Worm (Caenorhabditis elegans): ENCODE measurements around the gene cpx-2.
A peak's percentile ranks its signal among the peaks of the same experiment; 100 is the strongest.
"Not testable (repeated sequence)": the region's sequence is repeated elsewhere in the genome, so short reads cannot be mapped to it uniquely, and the experiment has no call there.

Gene cpx-2

DNA sequence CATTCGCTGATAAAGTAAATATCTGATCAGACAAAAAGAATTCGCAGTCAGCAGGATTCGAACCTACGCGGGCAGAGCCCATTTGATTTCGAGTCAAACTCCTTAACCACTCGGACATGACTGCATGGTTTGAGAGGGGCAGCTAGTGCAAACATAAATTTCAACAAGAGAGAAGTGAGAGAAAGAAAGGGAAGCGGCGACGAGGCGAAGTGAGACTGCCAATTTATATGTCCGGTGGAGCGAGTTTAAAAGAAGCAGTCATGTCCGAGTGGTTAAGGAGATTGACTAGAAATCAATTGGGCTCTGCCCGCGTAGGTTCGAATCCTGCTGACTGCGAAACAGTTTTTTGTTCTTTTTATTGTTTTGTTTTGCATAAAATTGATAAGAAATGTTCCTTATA, 24.7 kb downstream of the cpx-2 start (continued):
- peak; percentile 99 for TF ChIP-seq rpc-1 (optimal IDR thresholded peaks at IDR 0.05)
- peak; percentile 95 for TF ChIP-seq rpc-1 (tag; optimal IDR thresholded peaks at IDR 0.05)
- peak; percentile 75 for TF ChIP-seq egl-44 (GFP tag; IDR thresholded peaks at IDR 0.05)
- peak; percentile 70 for TF ChIP-seq attf-5 (GFP tag; optimal IDR thresholded peaks at IDR 0.05)
- TF ChIP-seq madf-8 (GFP tag; conservative IDR thresholded peaks at IDR 0.05): peak; percentile 23; the same call in 1 of the 2 replicates
- TF ChIP-seq F37B4.10 (GFP tag; IDR thresholded peaks at IDR 0.05): 0 out of 2 replicates have a peak, but pooled peaks have one; percentile 73
- TF ChIP-seq hmg-1.2 (GFP tag; IDR thresholded peaks at IDR 0.05): peak; percentile 96
- peak; percentile 95 for TF ChIP-seq lin-40 (tag; optimal IDR thresholded peaks at IDR 0.05)
- TF ChIP-seq ceh-79 (tag; optimal IDR thresholded peaks at IDR 0.05): peak; percentile 54
- TF ChIP-seq T26A5.8 (tag; optimal IDR thresholded peaks at IDR 0.05): peak; percentile 91
- 0 out of 2 replicates have a peak, but pooled peaks have one; percentile 41 for TF ChIP-seq aptf-2 (GFP tag; conservative IDR thresholded peaks at IDR 0.05)
- TF ChIP-seq aptf-3 (GFP tag; IDR thresholded peaks at IDR 0.05): 0 out of 2 replicates have a peak, but pooled peaks have one; percentile 86
- TF ChIP-seq hmg-20 (GFP tag; IDR thresholded peaks at IDR 0.05): peak; percentile 89
- not testable (repeated sequence) for TF ChIP-seq ama-1 (optimal IDR thresholded peaks at IDR 0.05)
- TF ChIP-seq ama-1 (GFP tag; optimal IDR thresholded peaks at IDR 0.05): peak; percentile 78 to 89
- TF ChIP-seq lin-54 (GFP tag; optimal IDR thresholded peaks at IDR 0.05): peak; percentile 71
- peak; percentile 36 for TF ChIP-seq nhr-179 (tag; optimal IDR thresholded peaks at IDR 0.05)
- peak; percentile 38 for TF ChIP-seq snpc-1.1 (tag; optimal IDR thresholded peaks at IDR 0.05; ENCODE audit: insufficient read depth)
- peak; percentile 66 for TF ChIP-seq tlf-1 (GFP tag; optimal IDR thresholded peaks at IDR 0.05)
- peak; percentile 96 for TF ChIP-seq nfyb-1 (GFP tag; IDR thresholded peaks at IDR 0.05)
- peak; percentile 96 for TF ChIP-seq zim-3 (tag; optimal IDR thresholded peaks at IDR 0.05)
- peak; percentile 82 for TF ChIP-seq hrde-1 (tag; optimal IDR thresholded peaks at IDR 0.05; ENCODE audit: borderline replicate concordance)
- peak; percentile 96 for TF ChIP-seq lin-26 (GFP tag; IDR thresholded peaks at IDR 0.05)
- 0 out of 2 replicates have a peak, but pooled peaks have one; percentile 51 for TF ChIP-seq hlh-26 (GFP tag; conservative IDR thresholded peaks at IDR 0.05)
- peak; percentile 91 for TF ChIP-seq chd-7 (tag; optimal IDR thresholded peaks at IDR 0.05)
- peak; percentile 84 for TF ChIP-seq fkh-3 (tag; optimal IDR thresholded peaks at IDR 0.05)
- TF ChIP-seq unc-130 (GFP tag; optimal IDR thresholded peaks at IDR 0.05): peak; percentile 55
- peak; percentile 72 for TF ChIP-seq egrh-3 (GFP tag; IDR thresholded peaks at IDR 0.05)
- TF ChIP-seq Y53F4B.3 (GFP tag; IDR thresholded peaks at IDR 0.05): peak; percentile 47; the same call in 1 of the 2 replicates
- peak; percentile 68 for TF ChIP-seq F22D6.2 (tag; optimal IDR thresholded peaks at IDR 0.05)
- peak; percentile 94 for TF ChIP-seq pbrm-1 (GFP tag; IDR thresholded peaks at IDR 0.05)
- TF ChIP-seq ztf-26 (tag; optimal IDR thresholded peaks at IDR 0.05): peak; percentile 88
- TF ChIP-seq mxl-1 (tag; optimal IDR thresholded peaks at IDR 0.05): peak; percentile 83
- peak; percentile 94 for TF ChIP-seq ZK185.1 (tag; optimal IDR thresholded peaks at IDR 0.05; ENCODE audit: poor library complexity, severe bottlenecking)
- peak; percentile 89 for TF ChIP-seq ceh-40 (GFP tag; IDR thresholded peaks at IDR 0.05)
- peak; percentile 86 for TF ChIP-seq lsy-27 (tag; optimal IDR thresholded peaks at IDR 0.05; ENCODE audit: borderline replicate concordance, insufficient read depth)
- peak; percentile 53; the same call in 1 of the 2 replicates for TF ChIP-seq attf-3 (GFP tag; conservative IDR thresholded peaks at IDR 0.05)
- peak; percentile 55; the same call in 1 of the 2 replicates for TF ChIP-seq C17E4.6 (GFP tag; IDR thresholded peaks at IDR 0.05)
- peak; percentile 92 for TF ChIP-seq rcor-1 (GFP tag; IDR thresholded peaks at IDR 0.05)
- peak; percentile 80; the same call in 1 of the 2 replicates for TF ChIP-seq sea-2 (GFP tag; IDR thresholded peaks at IDR 0.05)
- TF ChIP-seq attf-6 (GFP tag; IDR thresholded peaks at IDR 0.05): peak; percentile 81
- TF ChIP-seq ztf-6 (GFP tag; IDR thresholded peaks at IDR 0.05): peak; percentile 9; the same call in 1 of the 2 replicates
- TF ChIP-seq somi-1 (GFP tag; optimal IDR thresholded peaks at IDR 0.05): peak; percentile 73
- TF ChIP-seq madf-3 (GFP tag; IDR thresholded peaks at IDR 0.05): 0 out of 2 replicates have a peak, but pooled peaks have one; percentile 62
- TF ChIP-seq F49E8.2 (tag; optimal IDR thresholded peaks at IDR 0.05; ENCODE audit: insufficient read depth): peak; percentile 66
- TF ChIP-seq tbp1 (GFP tag; optimal IDR thresholded peaks at IDR 0.05): peak; percentile 100
- TF ChIP-seq B0035.1 (tag; optimal IDR thresholded peaks at IDR 0.05): peak; percentile 88
- peak; percentile 80 to 81 for TF ChIP-seq rec-8 (tag; optimal IDR thresholded peaks at IDR 0.05)
